Worm (Caenorhabditis elegans) whole organism, L4/young adult: ENCODE results near the gene ZC196.5.

Experiments used
- W03F9.2 ChIP-seq: fragments of 150-350 bp; optimal IDR thresholded peaks from 2 replicates; lab custom pipeline; 2014; ENCODE audit warnings: missing biosample characterization, missing genetic modification characterization
- dao-5 ChIP-seq: sonication (generic microtip); optimal IDR thresholded peaks from 2 replicates; lab custom pipeline; 2016; ENCODE audit warnings: missing genotype, missing genetic modification characterization, moderate library complexity, missing compliant biosample characterization
- him-1 ChIP-seq: sonication (generic microtip); optimal IDR thresholded peaks from 2 replicates; lab custom pipeline; 2016; ENCODE audit warnings: missing genotype, missing genetic modification reagents, missing genetic modification characterization, missing compliant biosample characterization

Gene ZC196.5

ce11 chrV:8732934-8733333 lies 3.7 kb downstream of the ZC196.5 start, which contains the start of gene ZC196.4:
Gene ZC196.4 (plus strand): TSS chrV:8733106.
- TF ChIP-seq W03F9.2 = no peak
- no peak for TF ChIP-seq him-1 (tag; lab: Kevin White, UChicago)
- TF ChIP-seq dao-5 (tag; lab: Kevin White, UChicago) = no peak

ce11 chrV:8736369-8736768 lies 7.2 kb downstream of the ZC196.5 start, which contains the start of gene ZC196.3:
Gene ZC196.3 (plus strand): TSS chrV:8736669.
- no peak for TF ChIP-seq him-1 (tag; lab: Kevin White, UChicago)
- no peak for TF ChIP-seq dao-5 (tag; lab: Kevin White, UChicago)
- no peak for TF ChIP-seq W03F9.2

ce11 chrV:8739136-8739535 lies 9.9 kb downstream of the ZC196.5 start, which contains the start of gene ZC196.2:
Gene ZC196.2 (plus strand): TSS chrV:8739436.
- TF ChIP-seq W03F9.2 (no peak), him-1 (tag; lab: Kevin White, UChicago) (no peak), dao-5 (tag; lab: Kevin White, UChicago) (no peak)

ce11 chrV:8745858-8746257 lies 16.7 kb downstream of the ZC196.5 start, which contains the start of gene B0507.6:
Gene B0507.6 (plus strand): TSS chrV:8746158.
- TF ChIP-seq W03F9.2 = no peak
- no peak for TF ChIP-seq him-1 (tag; lab: Kevin White, UChicago)
- TF ChIP-seq dao-5 (tag; lab: Kevin White, UChicago) = no peak

ce11 chrV:8753395-8753794 lies 24.2 kb downstream of the ZC196.5 start, which contains the start of gene B0507.5:
Gene B0507.5 (plus strand): TSS chrV:8753695.
- TF ChIP-seq him-1 (tag; lab: Kevin White, UChicago) = no peak
- TF ChIP-seq dao-5 (tag; lab: Kevin White, UChicago) = no peak
- TF ChIP-seq W03F9.2 = no peak

- TF ChIP-seq dao-5 (tag; lab: Kevin White, UChicago) = no peak
- no peak for TF ChIP-seq W03F9.2
- no peak for TF ChIP-seq him-1 (tag; lab: Kevin White, UChicago)
Measured at ce11 chrV:8754670-8755069, 25.5 kb downstream of the ZC196.5 start, which contains the start of gene B0507.4. Gene B0507.4 (plus strand): TSS chrV:8754970.

- TF ChIP-seq dao-5 (tag; lab: Kevin White, UChicago) (no peak), him-1 (tag; lab: Kevin White, UChicago) (no peak), W03F9.2 (no peak)
Measured at ce11 chrV:8758618-8759017, 29.4 kb downstream of the ZC196.5 start, which contains the start of gene B0507.7. Gene B0507.7 (minus strand): TSS chrV:8758718.

ce11 chrV:8760416-8760815 lies 31.2 kb downstream of the ZC196.5 start, which contains the start of gene ddn-1:
Gene ddn-1 (minus strand): TSS chrV:8760516.
- TF ChIP-seq dao-5 (tag; lab: Kevin White, UChicago) (no peak), him-1 (tag; lab: Kevin White, UChicago) (no peak), W03F9.2 (no peak)

ce11 chrV:8762861-8763260 lies 33.7 kb downstream of the ZC196.5 start, which contains the start of gene B0507.8:
Gene B0507.8 (minus strand): TSS chrV:8762961.
- TF ChIP-seq him-1 (tag; lab: Kevin White, UChicago) (no peak), W03F9.2 (no peak), dao-5 (tag; lab: Kevin White, UChicago) (no peak)

ce11 chrV:8765938-8766337 lies 36.7 kb downstream of the ZC196.5 start, which contains the start of gene B0507.9:
Gene B0507.9 (minus strand): TSS chrV:8766038.
- TF ChIP-seq W03F9.2 (no peak), him-1 (tag; lab: Kevin White, UChicago) (no peak), dao-5 (tag; lab: Kevin White, UChicago) (no peak)

- TF ChIP-seq dao-5 (tag; lab: Kevin White, UChicago) (no peak), W03F9.2 (no peak), him-1 (tag; lab: Kevin White, UChicago) (no peak)
Measured at ce11 chrV:8767041-8767440, 37.8 kb downstream of the ZC196.5 start.

- TF ChIP-seq him-1 (tag; lab: Kevin White, UChicago) (no peak), W03F9.2 (no peak), dao-5 (tag; lab: Kevin White, UChicago) (no peak)
Measured at ce11 chrV:8767493-8767892, 38.3 kb downstream of the ZC196.5 start.

- TF ChIP-seq him-1 (tag; lab: Kevin White, UChicago) (no peak), dao-5 (tag; lab: Kevin White, UChicago) (no peak), W03F9.2 (no peak)
Measured at ce11 chrV:8768481-8768959, 39.3 kb downstream of the ZC196.5 start, which contains the start of gene B0507.3. Gene B0507.3 (plus strand): TSS chrV:8768909.

ce11 chrV:8769154-8769553 lies 40.0 kb downstream of the ZC196.5 start:
- TF ChIP-seq W03F9.2 (no peak), dao-5 (tag; lab: Kevin White, UChicago) (no peak), him-1 (tag; lab: Kevin White, UChicago) (no peak)
